Fruit fly (Drosophila melanogaster) whole organism, pupa: ENCODE results near the gene Ras85D.

ENCODE experiments used
- CG10348 ChIP-seq: fragments of 200-800 bp; sonication (Bioruptor generic); IDR thresholded peaks from 2 replicates; pipeline ENCODE4 v1.3.6; 2022; ENCODE audit warnings: missing biosample characterization, missing genetic modification characterization
- CG12605 ChIP-seq: fragments of 200-800 bp; sonication (Bioruptor generic); IDR thresholded peaks from 2 replicates; pipeline ENCODE4 v1.3.6; 2022; ENCODE audit warnings: missing biosample characterization, missing genetic modification characterization
- CG13204 ChIP-seq: fragments of 200-800 bp; sonication (Bioruptor generic); optimal IDR thresholded peaks from 2 replicates; lab custom pipeline; 2018; ENCODE audit warnings: missing biosample characterization, mild to moderate bottlenecking, missing genetic modification characterization, moderate library complexity
- CG14655 ChIP-seq: fragments of 200-800 bp; sonication (Bioruptor generic); optimal IDR thresholded peaks from 3 replicates; lab custom pipeline; 2017; ENCODE audit warnings: mild to moderate bottlenecking, missing biosample characterization, missing genetic modification reagents, missing genetic modification characterization
- CG15710 ChIP-seq: fragments of 200-800 bp; sonication (Bioruptor generic); optimal IDR thresholded peaks from 2 replicates; lab custom pipeline; 2018; ENCODE audit warnings: missing biosample characterization, mild to moderate bottlenecking, missing genetic modification characterization, moderate library complexity
- CG17806 ChIP-seq: fragments of 200-800 bp; sonication (Bioruptor generic); optimal IDR thresholded peaks from 2 replicates; lab custom pipeline; 2018; ENCODE audit warnings: missing biosample characterization, mild to moderate bottlenecking, missing genetic modification characterization, moderate library complexity
- CG32121 ChIP-seq: fragments of 200-800 bp; sonication (Bioruptor generic); IDR thresholded peaks from 2 replicates; pipeline ENCODE4 v1.3.6; 2022; ENCODE audit warnings: missing biosample characterization, missing genetic modification characterization
- CG34367 ChIP-seq: fragments of 200-800 bp; sonication (Bioruptor generic); optimal IDR thresholded peaks from 2 replicates; lab custom pipeline; 2018; ENCODE audit warnings: missing biosample characterization, mild to moderate bottlenecking, missing genetic modification characterization
- CG4496 ChIP-seq: fragments of 200-800 bp; sonication (Bioruptor generic); IDR thresholded peaks from 3 replicates; pipeline ENCODE4 v1.3.6; 2022; ENCODE audit warnings: missing biosample characterization, missing genetic modification characterization
- CG8159 ChIP-seq: fragments of 200-800 bp; sonication (Bioruptor generic); optimal IDR thresholded peaks from 3 replicates; lab custom pipeline; 2018; ENCODE audit warnings: missing biosample characterization, mild to moderate bottlenecking, missing genetic modification characterization, moderate library complexity
- CG8301 ChIP-seq: fragments of 200-800 bp; sonication (Bioruptor generic); optimal IDR thresholded peaks from 2 replicates; lab custom pipeline; 2018; ENCODE audit warnings: missing biosample characterization, mild to moderate bottlenecking, missing genetic modification characterization
- CG9948 ChIP-seq: fragments of 200-800 bp; sonication (Bioruptor generic); optimal IDR thresholded peaks from 2 replicates; lab custom pipeline; 2018; ENCODE audit warnings: missing biosample characterization, mild to moderate bottlenecking, missing genetic modification characterization, moderate library complexity
- D1 ChIP-seq: fragments of 200-800 bp; sonication (Bioruptor generic); optimal IDR thresholded peaks from 2 replicates; lab custom pipeline; 2018; ENCODE audit warnings: missing biosample characterization, mild to moderate bottlenecking, missing genetic modification characterization, moderate library complexity
- EcR ChIP-seq: fragments of 200-800 bp; sonication (Bioruptor generic); optimal IDR thresholded peaks from 3 replicates; lab custom pipeline; 2019; ENCODE audit warnings: missing biosample characterization, missing genetic modification characterization, mild to moderate bottlenecking, moderate library complexity, missing genetic modification reagents
- Ets98B ChIP-seq: fragments of 200-800 bp; sonication (Bioruptor generic); IDR thresholded peaks from 2 replicates; pipeline ENCODE4 v1.3.6; 2022; ENCODE audit warnings: missing biosample characterization, missing genetic modification characterization
- Pif1A ChIP-seq: fragments of 200-800 bp; sonication (Bioruptor generic); optimal IDR thresholded peaks from 3 replicates; lab custom pipeline; 2016; ENCODE audit warnings: missing biosample characterization, missing genetic modification characterization
- Pif1B ChIP-seq: fragments of 200-800 bp; sonication (Bioruptor generic); optimal IDR thresholded peaks from 3 replicates; lab custom pipeline; 2016; ENCODE audit warnings: missing biosample characterization, missing genetic modification characterization
- Snoo ChIP-seq: fragments of 200-800 bp; sonication (Bioruptor generic); optimal IDR thresholded peaks from 3 replicates; lab custom pipeline; 2017; ENCODE audit warnings: missing biosample characterization, mild to moderate bottlenecking, missing genetic modification characterization, inconsistent platforms
- fd96Ca ChIP-seq: fragments of 200-800 bp; sonication (Bioruptor generic); IDR thresholded peaks from 3 replicates; pipeline ENCODE4 v1.3.6; 2022; ENCODE audit warnings: missing biosample characterization, missing genetic modification characterization
- gl ChIP-seq: fragments of 200-800 bp; sonication (Bioruptor generic); optimal IDR thresholded peaks from 2 replicates; lab custom pipeline; 2018; ENCODE audit warnings: missing biosample characterization, mild to moderate bottlenecking, missing genetic modification characterization
- rn ChIP-seq: fragments of 200-800 bp; sonication (Bioruptor generic); IDR thresholded peaks from 2 replicates; pipeline ENCODE4 v1.3.6; 2022; ENCODE audit warnings: missing biosample characterization, missing genetic modification characterization

The Ras85D gene

DNA sequence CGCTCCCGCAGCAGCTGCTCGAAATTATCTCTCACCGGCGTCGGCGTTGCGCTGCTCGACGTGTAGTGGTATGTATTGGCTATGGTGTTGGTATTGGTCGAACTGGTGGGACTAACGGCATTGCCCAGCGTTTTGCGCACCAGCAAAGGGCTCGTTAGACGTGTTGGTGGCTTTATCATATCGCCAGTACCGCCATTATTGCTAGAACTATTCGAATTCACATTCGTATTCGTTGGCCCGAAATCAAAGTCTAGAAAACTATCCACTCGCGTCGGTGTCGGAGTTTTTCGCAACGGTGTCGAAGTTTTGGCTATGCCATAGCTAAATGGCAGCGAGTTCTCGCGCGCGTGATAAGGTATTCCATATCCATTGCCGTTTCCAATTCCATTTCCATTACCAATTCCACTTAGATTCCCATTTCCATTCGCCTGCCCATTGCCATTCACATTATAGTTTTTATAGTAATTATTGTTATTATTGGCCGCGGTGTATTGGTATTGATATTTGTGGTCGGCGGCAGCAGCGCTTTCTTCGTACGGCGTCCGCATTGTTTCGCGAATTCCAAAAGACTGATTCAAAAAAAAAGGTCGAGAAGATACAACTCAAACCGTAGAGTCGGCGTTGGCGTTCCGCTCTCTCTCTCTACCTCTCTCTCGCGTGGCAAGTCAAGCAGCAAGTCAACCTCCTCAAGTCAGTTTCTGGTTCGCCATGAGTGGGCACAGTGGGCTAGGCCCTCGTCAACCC is 19.7 kb upstream of the Ras85D start, which contains the start of gene by:
Gene by (minus strand): TSS at position 575 of the 744 bp plus-strand sequence.
- TF ChIP-seq CG32121 = no peak
- no peak for TF ChIP-seq CG10348 (GFP tag; lab: Robert Waterston, UW)
- no peak for TF ChIP-seq fd96Ca (GFP tag; lab: Robert Waterston, UW)
- TF ChIP-seq D1 = no peak
- TF ChIP-seq Pif1A = no peak
- no peak for TF ChIP-seq CG17806 (tag; lab: Kevin White, UChicago)
- no peak for TF ChIP-seq CG14655 (GFP tag; lab: Kevin White, UChicago)
- TF ChIP-seq CG4496 (GFP tag; lab: Robert Waterston, UW) = no peak; the same call in 2 of the 3 replicates
- no peak for TF ChIP-seq EcR (GFP tag; lab: Kevin White, UChicago)
- TF ChIP-seq, all 21 proteins: peak for 0

DNA sequence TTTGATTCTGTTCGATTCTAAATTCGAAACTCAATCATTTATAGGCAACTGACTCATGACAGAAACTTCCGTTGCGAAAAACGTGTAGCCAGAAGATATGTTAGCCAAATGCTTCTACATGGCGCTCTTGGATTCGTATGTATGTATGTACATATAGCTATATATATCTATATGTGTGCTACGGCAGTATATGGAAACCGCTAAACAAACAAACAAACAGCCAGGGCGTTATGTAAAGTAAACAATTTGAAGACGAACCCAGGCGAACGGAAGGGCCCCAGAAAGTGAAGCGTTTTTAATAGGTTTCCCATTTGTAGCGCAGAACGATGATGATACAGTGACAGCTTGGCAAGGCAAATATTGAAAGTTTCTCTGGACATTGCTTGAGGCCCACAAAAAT is 17.0 kb upstream of the Ras85D start:
- no peak for TF ChIP-seq CG8159 (tag; lab: Kevin White, UChicago)
- TF ChIP-seq CG12605 = no peak
- no peak for TF ChIP-seq CG32121
- no peak for TF ChIP-seq Pif1A
- no peak for TF ChIP-seq gl (tag; lab: Kevin White, UChicago)
- TF ChIP-seq Snoo (tag; lab: Kevin White, UChicago) = no peak
- TF ChIP-seq CG17806 (tag; lab: Kevin White, UChicago) = no peak
- TF ChIP-seq EcR (GFP tag; lab: Kevin White, UChicago) = no peak
- no peak for TF ChIP-seq Pif1B (GFP tag; lab: Kevin White, UChicago)
- no peak for TF ChIP-seq CG14655 (GFP tag; lab: Kevin White, UChicago)
- no peak for TF ChIP-seq fd96Ca (GFP tag; lab: Robert Waterston, UW)
- no peak for TF ChIP-seq CG15710 (tag; lab: Kevin White, UChicago)
- no peak for TF ChIP-seq CG34367
- no peak for TF ChIP-seq rn (GFP tag; lab: Robert Waterston, UW)
- TF ChIP-seq, all 21 proteins: peak for 0

DNA sequence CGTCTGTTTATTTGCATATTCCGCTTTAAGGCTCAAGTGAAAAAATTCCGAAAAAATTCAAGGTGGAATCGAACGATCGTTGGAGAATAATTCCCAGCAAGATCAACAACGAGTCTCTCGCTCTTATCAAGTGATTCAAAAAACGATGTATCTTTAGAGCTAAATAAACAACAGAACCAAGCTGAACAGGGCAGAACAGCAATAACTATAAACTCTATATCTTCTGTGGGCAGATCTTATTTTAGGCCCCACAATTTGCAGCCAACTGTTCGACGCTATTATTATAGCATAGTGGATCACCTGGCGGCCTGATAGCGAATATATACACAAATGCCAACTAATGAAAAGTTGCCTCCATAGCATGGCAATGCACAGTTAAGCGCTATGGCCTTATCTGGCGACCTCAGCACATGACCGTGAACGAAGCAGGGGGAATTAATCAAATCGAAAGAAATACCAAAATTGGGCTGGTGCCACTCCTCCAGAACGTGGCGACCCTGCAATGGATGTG is 16.6 kb upstream of the Ras85D start:
- TF ChIP-seq Pif1A (no peak), CG13204 (GFP tag; lab: Kevin White, UChicago) (no peak)

DNA sequence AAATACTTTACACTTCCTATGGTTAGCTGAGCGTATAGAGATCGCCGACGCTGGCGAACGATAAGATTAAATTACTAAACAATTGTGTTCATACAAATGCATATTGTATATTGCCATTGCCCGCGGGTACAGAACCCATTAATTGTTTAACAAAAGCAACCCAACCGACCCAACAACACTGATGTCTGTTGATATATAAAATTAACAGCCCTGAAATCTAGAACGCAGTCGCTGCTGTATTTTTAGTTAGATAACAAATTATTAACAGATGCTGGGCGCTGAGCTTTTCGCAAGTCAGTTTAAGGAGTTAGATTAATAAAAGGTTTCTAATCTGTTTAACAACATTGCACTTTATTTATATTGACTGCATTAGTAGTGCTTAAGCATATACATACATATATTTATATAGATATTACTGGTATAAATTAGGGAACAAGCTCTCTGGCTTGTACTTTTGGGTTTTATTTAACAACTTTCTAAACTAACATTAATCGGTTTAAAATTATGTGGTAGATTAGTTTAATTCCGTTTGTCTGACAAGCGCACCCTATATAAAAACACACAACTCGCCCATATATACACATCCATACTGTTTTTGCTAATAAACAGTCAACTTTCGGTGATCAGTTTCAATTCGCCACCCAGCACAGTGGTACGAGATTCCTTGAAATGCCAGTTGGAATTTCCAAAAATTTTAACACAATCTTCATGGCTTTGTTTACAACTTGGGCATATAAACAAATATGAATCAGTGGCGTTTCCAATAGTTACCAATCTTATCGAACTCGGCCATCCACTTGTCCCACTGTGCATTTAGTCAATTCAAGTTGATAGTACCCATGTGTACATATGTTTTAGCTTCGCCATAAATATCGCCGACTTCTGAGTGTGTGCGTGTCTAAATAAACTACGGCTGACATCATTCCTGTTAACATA is 15.3 kb upstream of the Ras85D start:
- TF ChIP-seq EcR (GFP tag; lab: Kevin White, UChicago) (no peak), CG8301 (tag; lab: Kevin White, UChicago) (peak; percentile 84), Snoo (tag; lab: Kevin White, UChicago) (peak; percentile 79), CG9948 (peak; percentile 76), CG13204 (GFP tag; lab: Kevin White, UChicago) (no peak), Ets98B (peak; percentile 96), rn (GFP tag; lab: Robert Waterston, UW) (peak; percentile 80), Pif1B (GFP tag; lab: Kevin White, UChicago) (no peak), fd96Ca (GFP tag; lab: Robert Waterston, UW) (peak; percentile 97), CG32121 (peak; percentile 94), gl (tag; lab: Kevin White, UChicago) (peak; percentile 62), Pif1A (peak; percentile 91), CG8159 (tag; lab: Kevin White, UChicago) (no peak), D1 (no peak), CG34367 (no peak), CG17806 (tag; lab: Kevin White, UChicago) (peak; percentile 82), CG14655 (GFP tag; lab: Kevin White, UChicago) (no peak), CG4496 (GFP tag; lab: Robert Waterston, UW) (peak; percentile 97), CG12605 (peak; percentile 88), CG10348 (GFP tag; lab: Robert Waterston, UW) (peak; percentile 71), CG15710 (tag; lab: Kevin White, UChicago) (no peak)

DNA sequence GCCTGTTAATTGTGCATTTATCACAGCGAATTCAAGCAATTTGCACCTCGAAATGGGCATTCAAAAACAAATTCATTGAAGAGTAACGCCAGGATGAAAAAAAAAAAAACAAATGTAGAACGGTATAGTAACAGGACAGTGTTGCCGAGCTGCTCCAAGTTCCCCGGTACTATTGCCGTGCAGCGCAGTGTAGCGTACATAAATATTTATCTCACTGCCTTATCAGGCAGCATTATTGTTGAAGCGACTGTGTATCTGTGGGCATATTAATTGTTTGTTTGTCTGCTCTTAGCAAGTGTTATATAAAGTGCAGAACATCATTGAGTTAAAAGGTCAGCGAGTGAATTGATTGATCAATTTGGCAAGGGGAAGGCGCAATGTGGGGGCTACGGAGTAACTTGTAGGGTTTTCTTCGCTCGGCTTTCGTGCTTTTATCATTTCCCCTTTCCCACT is 3.6 kb upstream of the Ras85D start:
- TF ChIP-seq CG8301 (tag; lab: Kevin White, UChicago) (no peak), CG17806 (tag; lab: Kevin White, UChicago) (no peak)

DNA sequence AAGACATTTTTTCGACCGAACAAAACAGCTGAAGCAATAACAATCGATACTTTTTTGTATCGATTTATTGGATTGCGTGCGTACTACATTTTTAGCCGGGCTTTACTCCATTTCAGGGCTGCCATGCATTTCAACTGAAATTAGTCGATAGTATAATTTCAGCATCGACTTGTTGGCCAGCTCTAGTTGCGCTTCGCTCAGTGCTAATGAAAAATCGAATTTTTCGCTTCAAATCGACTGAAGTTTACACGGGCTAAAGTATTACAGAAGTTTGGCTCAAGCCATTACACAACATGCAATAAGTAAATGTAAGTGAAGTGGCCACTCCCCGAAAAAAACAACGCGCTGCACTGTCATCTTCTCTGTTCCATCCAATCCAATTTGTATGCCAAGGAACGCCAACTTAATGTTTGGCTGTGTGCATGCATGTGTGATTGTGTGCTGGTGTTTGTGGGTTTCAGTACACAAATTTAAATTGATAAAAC is 3.0 kb upstream of the Ras85D start, which contains the start of the genes mRpL47, CG8176 and Kdm3:
Gene mRpL47 (minus strand): TSS at position 49 of the 485 bp plus-strand sequence.
Gene CG8176 (plus strand): TSS at position 148 of the 485 bp plus-strand sequence.
Gene Kdm3 (plus strand): TSS at position 148 of the 485 bp plus-strand sequence.
- TF ChIP-seq CG17806 (tag; lab: Kevin White, UChicago) (no peak), EcR (GFP tag; lab: Kevin White, UChicago) (no peak), rn (GFP tag; lab: Robert Waterston, UW) (no peak), CG9948 (no peak), CG8159 (tag; lab: Kevin White, UChicago) (no peak), CG15710 (tag; lab: Kevin White, UChicago) (peak; percentile 13)
- TF ChIP-seq, all 21 proteins: peak for 1
